Worm (Caenorhabditis elegans): Measurements from ENCODE around the gene Y44F5A.1.

- TF ChIP-seq ama-1 (optimal IDR thresholded peaks at IDR 0.05) = no peak
- TF ChIP-seq B0310.2 (tag; optimal IDR thresholded peaks at IDR 0.05) = no peak
- TF ChIP-seq ets-7 (tag; optimal IDR thresholded peaks at IDR 0.05) = no peak
- no peak for TF ChIP-seq hmg-4 (GFP tag; optimal IDR thresholded peaks at IDR 0.05)
- no peak for TF ChIP-seq scrt-1 (GFP tag; IDR thresholded peaks at IDR 0.05)
- no peak for TF ChIP-seq tbx-11 (GFP tag; IDR thresholded peaks at IDR 0.05)
- no peak for TF ChIP-seq ceh-36 (tag; optimal IDR thresholded peaks at IDR 0.05)
- TF ChIP-seq pes-1 (GFP tag; IDR thresholded peaks at IDR 0.05) = no peak
- no peak for TF ChIP-seq sea-1 (GFP tag; conservative IDR thresholded peaks at IDR 0.05)
- TF ChIP-seq hnd-1 (tag; optimal IDR thresholded peaks at IDR 0.05) = no peak
- TF ChIP-seq ceh-13 (GFP tag; optimal IDR thresholded peaks at IDR 0.05) = no peak
- TF ChIP-seq aly-1 (tag; optimal IDR thresholded peaks at IDR 0.05) = no peak
These were observed 39.3 kb downstream of the Y44F5A.1 start for ce11 chrIII:4208210-4208609.
